Worm (Caenorhabditis elegans) whole organism, L4/young adult: ENCODE data around the gene Y55F3AM.5.

Experiments
- dao-5 ChIP-seq: sonication (generic microtip); optimal IDR thresholded peaks from 2 replicates; lab custom pipeline; 2016; ENCODE audit warnings: missing genotype, missing genetic modification characterization, moderate library complexity, missing compliant biosample characterization
- him-1 ChIP-seq: sonication (generic microtip); optimal IDR thresholded peaks from 2 replicates; lab custom pipeline; 2016; ENCODE audit warnings: missing genotype, missing genetic modification reagents, missing genetic modification characterization, missing compliant biosample characterization

DNA sequence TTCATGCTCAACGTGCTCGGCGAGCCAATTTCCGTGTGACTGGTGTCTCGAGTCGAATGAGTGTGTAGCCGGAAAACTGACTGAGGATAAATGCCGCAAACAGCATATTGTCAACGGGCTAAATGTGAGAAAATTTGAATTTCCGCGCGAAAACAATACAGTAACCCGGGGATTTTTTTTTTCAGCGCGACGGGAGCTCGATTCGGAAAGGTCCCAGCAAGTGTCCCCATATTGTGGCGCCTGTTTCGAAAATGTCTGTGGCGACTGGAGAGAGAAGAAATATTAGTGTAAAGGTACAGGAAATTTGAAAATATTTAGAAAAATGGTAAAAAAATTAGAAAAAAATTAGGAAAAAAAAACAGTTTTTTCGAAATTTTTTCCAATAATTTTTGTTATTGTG, 27.9 kb upstream of the Y55F3AM.5 start:
- TF ChIP-seq dao-5 (tag; lab: Kevin White, UChicago): no peak
- TF ChIP-seq him-1: no peak
